Fruit fly (Drosophila melanogaster): ENCODE results near the gene Nek2.
A peak's percentile ranks its signal among the peaks of the same experiment; 100 is the strongest.

Gene Nek2

dm6 chrX:7891596-7892538 is at the start of gene Nek2:
Nek2 (minus strand) TSS chrX:7891646.
- TF ChIP-seq croc (GFP tag; conservative IDR thresholded peaks at IDR 0.05), result no peak
- peak; percentile 9 for TF ChIP-seq CG2712 (tag; optimal IDR thresholded peaks at IDR 0.05)
- TF ChIP-seq prd (optimal IDR thresholded peaks at IDR 0.05), result no peak
- TF ChIP-seq prd (GFP tag; IDR thresholded peaks at IDR 0.05), result no peak
- TF ChIP-seq D (optimal IDR thresholded peaks at IDR 0.05), result peak; percentile 66
- TF ChIP-seq D (GFP tag; optimal IDR thresholded peaks at IDR 0.05), result no peak
- TF ChIP-seq pfk (GFP tag; optimal IDR thresholded peaks at IDR 0.05), result peak; percentile 43
- peak; percentile 11 for TF ChIP-seq sens (GFP tag)
- TF ChIP-seq Rx (GFP tag; IDR thresholded peaks at IDR 0.05), result 0 out of 2 replicates have a peak, but pooled peaks have one; percentile 3
- peak; percentile 14 for TF ChIP-seq twi (tag; optimal IDR thresholded peaks at IDR 0.05)
- peak in 1 of 2 experiments; percentile 77 for TF ChIP-seq insv (GFP tag; optimal IDR thresholded peaks at IDR 0.05)
- TF ChIP-seq cad (GFP tag; optimal IDR thresholded peaks at IDR 0.05), result peak; percentile 55
- TF ChIP-seq ham (GFP tag; IDR thresholded peaks at IDR 0.05), result no peak
- TF ChIP-seq lola (GFP tag; optimal IDR thresholded peaks at IDR 0.05), result peak in 1 of 3 experiments; percentile 43
- TF ChIP-seq HLHmδ (GFP tag; optimal IDR thresholded peaks at IDR 0.05), result peak; percentile 4
- peak; percentile 97 for TF ChIP-seq Kr (GFP tag; optimal IDR thresholded peaks at IDR 0.05)
- TF ChIP-seq CG15479 (GFP tag; optimal IDR thresholded peaks at IDR 0.05), result peak; percentile 47
- peak; percentile 17 for TF ChIP-seq dmrt11E (tag; optimal IDR thresholded peaks at IDR 0.05)
- 0 out of 3 replicates have a peak, but pooled peaks have one; percentile 37 for TF ChIP-seq CG2199 (GFP tag; IDR thresholded peaks at IDR 0.05)
- 0 out of 2 replicates have a peak, but pooled peaks have one; percentile 20 for TF ChIP-seq CG4360 (GFP tag; IDR thresholded peaks at IDR 0.05)
- peak; percentile 18 for TF ChIP-seq CG14710 (tag; optimal IDR thresholded peaks at IDR 0.05)
- peak; percentile 8 for TF ChIP-seq CG18262 (tag; optimal IDR thresholded peaks at IDR 0.05)
- no peak for TF ChIP-seq CG10366 (GFP tag; IDR thresholded peaks at IDR 0.05)
- no peak for TF ChIP-seq Optix (GFP tag; IDR thresholded peaks at IDR 0.05)
- TF ChIP-seq CG2120 (GFP tag; optimal IDR thresholded peaks at IDR 0.05), result no peak
- TF ChIP-seq CG6175 (GFP tag; IDR thresholded peaks at IDR 0.05), result no peak
- TF ChIP-seq phol (tag; optimal IDR thresholded peaks at IDR 0.05), result peak; percentile 5
- no peak for TF ChIP-seq ci (GFP tag; IDR thresholded peaks at IDR 0.05)
- peak; percentile 37 for TF ChIP-seq CG12391 (tag; optimal IDR thresholded peaks at IDR 0.05)
- no peak for TF ChIP-seq CG18476 (GFP tag; optimal IDR thresholded peaks at IDR 0.05)
- peak; percentile 25 for TF ChIP-seq kni (GFP tag; optimal IDR thresholded peaks at IDR 0.05)
- peak; percentile 89 for TF ChIP-seq Sry-β (GFP tag; optimal IDR thresholded peaks at IDR 0.05)
- peak; percentile 67 for TF ChIP-seq row (GFP tag; IDR thresholded peaks at IDR 0.05)
- TF ChIP-seq zen (tag; optimal IDR thresholded peaks at IDR 0.05), result peak; percentile 31
- peak; percentile 67 for TF ChIP-seq CG1832 (GFP tag; optimal IDR thresholded peaks at IDR 0.05)
- TF ChIP-seq Stat92E (GFP tag; optimal IDR thresholded peaks at IDR 0.05), result peak in 1 of 3 experiments; percentile 2
- peak in 1 of 2 experiments; percentile 57 for TF ChIP-seq Trl (optimal IDR thresholded peaks at IDR 0.05)
- no peak for TF ChIP-seq Trl (GFP tag; optimal IDR thresholded peaks at IDR 0.05)

- TF ChIP-seq chn (GFP tag; optimal IDR thresholded peaks at IDR 0.05) (peak; percentile 1), Hr78 (GFP tag; optimal IDR thresholded peaks at IDR 0.05) (peak in 1 of 2 experiments; percentile 66), CG15601 (tag; optimal IDR thresholded peaks at IDR 0.05) (peak; percentile 63), row (GFP tag; IDR thresholded peaks at IDR 0.05) (0 out of 3 replicates have a peak, but pooled peaks have one; percentile 37), ssp (GFP tag; IDR thresholded peaks at IDR 0.05) (0 out of 2 replicates have a peak, but pooled peaks have one; percentile 1), CG32767 (GFP tag; IDR thresholded peaks at IDR 0.05) (peak; percentile 4; the same call in 1 of the 2 replicates), Trl (optimal IDR thresholded peaks at IDR 0.05) (peak; percentile 16), Trl (GFP tag; optimal IDR thresholded peaks at IDR 0.05) (no peak), CG18476 (GFP tag; optimal IDR thresholded peaks at IDR 0.05) (no peak), Sox100B (GFP tag; optimal IDR thresholded peaks at IDR 0.05) (peak; percentile 26), klu (GFP tag; IDR thresholded peaks at IDR 0.05) (0 out of 2 replicates have a peak, but pooled peaks have one; percentile 3), crol (GFP tag; IDR thresholded peaks at IDR 0.05) (peak; percentile 87), CG8478 (optimal IDR thresholded peaks at IDR 0.05) (no peak), CG13424 (tag; optimal IDR thresholded peaks at IDR 0.05) (peak; percentile 54), CG8924 (tag; optimal IDR thresholded peaks at IDR 0.05) (peak; percentile 14), dysf (GFP tag; IDR thresholded peaks at IDR 0.05) (0 out of 3 replicates have a peak, but pooled peaks have one; percentile 0)
Observed at dm6 chrX:7938482-7938804, 47.0 kb upstream of the Nek2 start.

Data from whole organism, embryonic.